Worm (Caenorhabditis elegans) whole organism, L3 larva: Measurements from ENCODE around the gene rol-8.

ENCODE experiments used
- R02D3.7 ChIP-seq: fragments of 150-350 bp; optimal IDR thresholded peaks from 2 replicates; lab custom pipeline; 2014; ENCODE audit warnings: missing biosample characterization, missing genetic modification characterization
- ZK546.5 ChIP-seq: sonication (generic microtip); optimal IDR thresholded peaks from 2 replicates; lab custom pipeline; 2017; ENCODE audit warnings: missing biosample characterization, missing genetic modification characterization
- aly-2 ChIP-seq: fragments of 150-350 bp; optimal IDR thresholded peaks from 2 replicates; lab custom pipeline; 2014; ENCODE audit warnings: missing biosample characterization, missing genetic modification characterization
- ama-1 ChIP-seq: fragments of 150-350 bp; optimal IDR thresholded peaks from 2 replicates; lab custom pipeline; 2018
- ceh-28 ChIP-seq: fragments of 150-350 bp; optimal IDR thresholded peaks from 2 replicates; lab custom pipeline; 2014; ENCODE audit warnings: missing biosample characterization, missing genetic modification reagents, missing genetic modification characterization
- ceh-82 ChIP-seq: fragments of 150-350 bp; optimal IDR thresholded peaks from 2 replicates; lab custom pipeline; 2014; ENCODE audit warnings: missing biosample characterization, missing genetic modification characterization
- ceh-9 ChIP-seq: sonication (generic microtip); optimal IDR thresholded peaks from 2 replicates; lab custom pipeline; 2018; ENCODE audit warnings: missing biosample characterization, missing genetic modification characterization
- daf-12 ChIP-seq: fragments of 150-350 bp; optimal IDR thresholded peaks from 2 replicates; lab custom pipeline; 2014; ENCODE audit warnings: missing biosample characterization, missing genetic modification reagents, missing genetic modification characterization
- elt-2 ChIP-seq: sonication (generic microtip); optimal IDR thresholded peaks from 2 replicates; lab custom pipeline; 2016; ENCODE audit warnings: missing genetic modification reagents, mild to moderate bottlenecking, missing genetic modification characterization, missing compliant biosample characterization
- elt-3 ChIP-seq, 3 experiments: fragments of 150-350 bp in 1 of 3; sonication (generic microtip) in 2 of 3; optimal IDR thresholded peaks; 2 replicates in 2 of 3; 4 replicates in 1 of 3; lab custom pipeline; 2014 to 2017; ENCODE audit warnings: missing biosample characterization in 3 of 3, missing genetic modification characterization in 3 of 3
- fkh-2 ChIP-seq: fragments of 150-350 bp; optimal IDR thresholded peaks from 2 replicates; lab custom pipeline; 2014; ENCODE audit warnings: missing biosample characterization, missing genetic modification reagents, missing genetic modification characterization
- fos-1 ChIP-seq: fragments of 150-350 bp; optimal IDR thresholded peaks from 2 replicates; lab custom pipeline; 2014; ENCODE audit warnings: missing biosample characterization, missing genetic modification characterization
- hmg-11 ChIP-seq: sonication (generic microtip); optimal IDR thresholded peaks from 2 replicates; lab custom pipeline; 2016; ENCODE audit warnings: missing genetic modification characterization, missing compliant biosample characterization
- jun-1 ChIP-seq: fragments of 150-350 bp; optimal IDR thresholded peaks from 2 replicates; lab custom pipeline; 2014; ENCODE audit warnings: missing biosample characterization, missing genetic modification reagents, missing genetic modification characterization
- lin-15B ChIP-seq: fragments of 150-350 bp; optimal IDR thresholded peaks from 2 replicates; lab custom pipeline; 2014; ENCODE audit warnings: missing biosample characterization, missing genetic modification characterization
- lsy-12 ChIP-seq: sonication (generic microtip); optimal IDR thresholded peaks from 2 replicates; lab custom pipeline; 2016; ENCODE audit warnings: mild to moderate bottlenecking, missing genetic modification characterization, missing compliant biosample characterization
- mdl-1 ChIP-seq: fragments of 150-350 bp; optimal IDR thresholded peaks from 2 replicates; lab custom pipeline; 2014; ENCODE audit warnings: missing biosample characterization, missing genetic modification characterization
- mml-1 ChIP-seq: fragments of 150-350 bp; sonication (generic microtip); optimal IDR thresholded peaks from 3 replicates; lab custom pipeline; 2014; ENCODE audit warnings: missing biosample characterization, missing genetic modification characterization
- nfya-1 ChIP-seq: sonication (generic microtip); optimal IDR thresholded peaks from 2 replicates; lab custom pipeline; 2017; ENCODE audit warnings: missing genetic modification characterization, mild to moderate bottlenecking, missing compliant biosample characterization, antibody characterized with exemption, moderate library complexity; ENCODE audit not compliant: insufficient read depth
- nhr-11 ChIP-seq: fragments of 150-350 bp; optimal IDR thresholded peaks from 2 replicates; lab custom pipeline; 2014; ENCODE audit warnings: missing biosample characterization, missing genetic modification characterization
- nhr-23 ChIP-seq: fragments of 150-350 bp; optimal IDR thresholded peaks from 2 replicates; lab custom pipeline; 2014; ENCODE audit warnings: missing biosample characterization, missing genetic modification reagents, missing genetic modification characterization
- nhr-237 ChIP-seq: fragments of 150-350 bp; optimal IDR thresholded peaks from 2 replicates; lab custom pipeline; 2014; ENCODE audit warnings: missing biosample characterization, missing genetic modification characterization
- nhr-25 ChIP-seq: sonication (generic microtip); optimal IDR thresholded peaks from 2 replicates; lab custom pipeline; 2017; ENCODE audit warnings: missing biosample characterization, missing genetic modification characterization
- nhr-28 ChIP-seq: fragments of 150-350 bp; optimal IDR thresholded peaks from 2 replicates; lab custom pipeline; 2014; ENCODE audit warnings: missing biosample characterization, missing genetic modification characterization
- nhr-43 ChIP-seq: sonication (generic microtip); optimal IDR thresholded peaks from 2 replicates; lab custom pipeline; 2016; ENCODE audit warnings: mild to moderate bottlenecking, missing genetic modification characterization, missing compliant biosample characterization; ENCODE audit not compliant: poor library complexity, severe bottlenecking
- nhr-76 ChIP-seq: fragments of 150-350 bp; sonication (generic microtip); optimal IDR thresholded peaks from 5 replicates; lab custom pipeline; 2014; ENCODE audit warnings: missing biosample characterization, missing genetic modification characterization
- nhr-77 ChIP-seq: fragments of 150-350 bp; optimal IDR thresholded peaks from 2 replicates; lab custom pipeline; 2014; ENCODE audit warnings: missing biosample characterization, missing genetic modification characterization
- pqm-1 ChIP-seq: fragments of 150-350 bp; optimal IDR thresholded peaks from 2 replicates; lab custom pipeline; 2017; ENCODE audit warnings: missing biosample characterization, missing genetic modification characterization, inconsistent platforms
- sea-2 ChIP-seq: fragments of 150-350 bp; sonication (generic microtip); optimal IDR thresholded peaks from 4 replicates; lab custom pipeline; 2014; ENCODE audit warnings: missing biosample characterization, missing genetic modification reagents, missing genetic modification characterization
- unc-39 ChIP-seq: sonication (generic microtip); optimal IDR thresholded peaks from 4 replicates; lab custom pipeline; 2017; ENCODE audit warnings: missing biosample characterization, missing genetic modification characterization
- unc-62 ChIP-seq: fragments of 150-350 bp; sonication (generic microtip); optimal IDR thresholded peaks from 4 replicates; lab custom pipeline; 2014; ENCODE audit warnings: missing biosample characterization, missing genetic modification reagents, missing genetic modification characterization
- ztf-11 ChIP-seq: fragments of 150-350 bp; optimal IDR thresholded peaks from 2 replicates; lab custom pipeline; 2014; ENCODE audit warnings: missing biosample characterization, missing genetic modification characterization
- ztf-4 ChIP-seq: fragments of 150-350 bp; optimal IDR thresholded peaks from 2 replicates; lab custom pipeline; 2014; ENCODE audit warnings: missing biosample characterization, missing genetic modification characterization

The rol-8 gene

ce11 chrII:7542952-7543351 is 956 bp upstream of the rol-8 start:
- TF ChIP-seq nhr-237 (no peak), nhr-23 (tag; lab: Kevin White, UChicago) (peak; percentile 61), unc-39 (tag; lab: Kevin White, UChicago) (no peak), unc-62 (GFP tag; lab: Kevin White, UChicago) (no peak), ztf-11 (tag; lab: Kevin White, UChicago) (no peak), ceh-9 (tag; lab: Kevin White, UChicago) (no peak), jun-1 (tag; lab: Kevin White, UChicago) (no peak)

DNA sequence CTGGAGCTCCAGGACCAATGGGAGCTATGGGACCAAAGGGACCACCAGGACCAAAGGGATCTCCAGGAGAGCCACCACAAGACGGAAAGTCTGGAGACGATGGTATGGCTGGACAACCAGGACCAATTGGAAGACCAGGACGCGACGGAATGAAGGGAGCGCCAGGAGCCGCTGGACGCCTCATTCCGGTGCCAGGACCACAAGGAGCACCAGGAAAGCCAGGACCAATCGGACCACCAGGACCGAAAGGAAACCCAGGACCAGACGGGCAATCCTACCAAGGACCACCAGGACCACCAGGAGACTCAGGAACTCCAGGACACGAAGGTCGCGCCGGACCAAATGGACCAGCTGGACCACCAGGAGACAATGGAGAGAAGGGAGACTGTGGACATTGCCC is 874 bp downstream of the rol-8 start:
- TF ChIP-seq pqm-1 (tag; lab: Kevin White, UChicago), result no peak
- TF ChIP-seq ceh-9 (tag; lab: Kevin White, UChicago), result no peak
- peak; percentile 51 for TF ChIP-seq nhr-43 (tag; lab: Kevin White, UChicago)
- no peak for TF ChIP-seq nfya-1 (tag; lab: Kevin White, UChicago)
- peak; percentile 32 for TF ChIP-seq ama-1 (lab: Kevin White, UChicago)
- TF ChIP-seq unc-62 (GFP tag; lab: Kevin White, UChicago), result no peak

DNA sequence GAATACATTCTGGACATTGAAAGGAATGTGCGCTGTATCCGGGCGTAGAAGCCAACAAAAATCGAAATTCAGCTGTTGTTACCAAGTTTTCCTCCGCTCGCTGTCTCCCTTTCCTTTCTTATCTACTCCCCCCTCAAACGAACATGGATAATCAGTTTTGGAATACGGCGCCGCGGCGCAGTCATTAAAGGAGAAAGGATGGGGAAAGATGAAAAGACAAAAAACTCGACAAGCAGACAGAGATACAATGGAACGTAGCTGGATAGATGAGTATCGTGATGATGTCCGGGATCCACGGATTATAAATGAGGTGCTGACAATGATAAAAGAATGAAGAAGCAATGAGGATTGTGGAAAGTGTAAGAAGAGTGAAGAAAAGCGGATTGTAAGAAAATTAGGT is 1.5 kb downstream of the rol-8 start:
- no peak for TF ChIP-seq lin-15B (tag; lab: Kevin White, UChicago)
- peak; percentile 24 for TF ChIP-seq nfya-1 (tag; lab: Kevin White, UChicago)
- peak; percentile 89 for TF ChIP-seq ama-1 (lab: Kevin White, UChicago)
- peak; percentile 29 to 77 (median 72) for TF ChIP-seq elt-3 (tag; optimal IDR thresholded peaks at IDR 0.05; lab: Kevin White, UChicago)
- TF ChIP-seq nhr-43 (tag; lab: Kevin White, UChicago), result peak; percentile 33
- TF ChIP-seq R02D3.7, result peak; percentile 36
- TF ChIP-seq aly-2 (tag; lab: Kevin White, UChicago), result no peak
- TF ChIP-seq sea-2 (GFP tag; lab: Kevin White, UChicago), result no peak
- peak; percentile 9 for TF ChIP-seq nhr-25 (tag; lab: Kevin White, UChicago)
- no peak for TF ChIP-seq daf-12 (tag; lab: Kevin White, UChicago)
- TF ChIP-seq ceh-28, result peak; percentile 6
- peak; percentile 69 for TF ChIP-seq nhr-23 (tag; lab: Kevin White, UChicago)

DNA sequence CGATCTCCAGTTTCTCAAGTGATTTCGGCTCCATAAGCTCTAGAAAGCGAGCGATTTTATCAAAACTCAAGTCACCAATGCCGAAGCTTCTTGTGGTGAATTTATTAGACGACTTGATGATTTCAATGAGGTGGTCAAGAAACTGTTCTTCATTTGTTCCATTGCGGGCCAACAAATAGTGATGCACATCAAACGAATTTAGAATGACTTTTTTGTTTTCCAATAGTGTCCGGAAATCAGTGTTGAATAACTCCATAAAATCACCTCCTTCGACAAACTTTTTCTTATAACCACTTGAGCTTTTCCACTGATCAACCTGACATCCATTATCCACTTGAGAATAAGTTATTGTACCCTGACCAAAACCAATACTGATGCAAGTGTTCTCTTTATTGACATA is 3.4 kb downstream of the rol-8 start:
- TF ChIP-seq nhr-76 (tag; lab: Kevin White, UChicago) (no peak), nhr-43 (tag; lab: Kevin White, UChicago) (no peak), nhr-28 (tag; lab: Kevin White, UChicago) (no peak), ama-1 (lab: Kevin White, UChicago) (no peak), nhr-237 (no peak)

ce11 chrII:7548044-7548443 is 4.1 kb downstream of the rol-8 start, which contains the start of gene fbxa-224:
fbxa-224 (minus strand) TSS chrII:7548144.
- TF ChIP-seq ztf-4 (tag; lab: Kevin White, UChicago) (no peak), fkh-2 (tag; lab: Kevin White, UChicago) (no peak), mdl-1 (tag; lab: Kevin White, UChicago) (no peak), ztf-11 (tag; lab: Kevin White, UChicago) (no peak), nhr-77 (tag; lab: Kevin White, UChicago) (no peak), ZK546.5 (tag; lab: Kevin White, UChicago) (no peak), nhr-25 (tag; lab: Kevin White, UChicago) (no peak), mml-1 (tag; lab: Kevin White, UChicago) (no peak)

- TF ChIP-seq aly-2 (tag; lab: Kevin White, UChicago) (no peak), nhr-23 (tag; lab: Kevin White, UChicago) (no peak), lsy-12 (no peak), fos-1 (tag; lab: Kevin White, UChicago) (no peak), nfya-1 (tag; lab: Kevin White, UChicago) (no peak), elt-2 (tag; lab: Kevin White, UChicago) (no peak), hmg-11 (tag; lab: Kevin White, UChicago) (no peak), daf-12 (tag; lab: Kevin White, UChicago) (no peak), elt-3 (tag; optimal IDR thresholded peaks at IDR 0.05; lab: Kevin White, UChicago) (no peak), sea-2 (GFP tag; lab: Kevin White, UChicago) (no peak), ceh-82 (tag; lab: Kevin White, UChicago) (no peak), nhr-11 (tag; lab: Kevin White, UChicago) (no peak), nhr-25 (tag; lab: Kevin White, UChicago) (no peak), mdl-1 (tag; lab: Kevin White, UChicago) (no peak), nhr-77 (tag; lab: Kevin White, UChicago) (no peak), ceh-28 (no peak)
Observed at ce11 chrII:7549035-7549434, 5.1 kb downstream of the rol-8 start, which contains the start of gene tph-1. tph-1 (plus strand) TSS chrII:7549335.
